Worm (Caenorhabditis elegans): ENCODE results near the gene C53A5.13.

Gene C53A5.13

ce11 chrV:14558757-14559156, 12.1 kb downstream of the C53A5.13 start, which contains the start of gene C53A5.9:
Gene C53A5.9, minus strand, starts transcription at chrV:14558857.
- TF ChIP-seq lin-11 (tag; optimal IDR thresholded peaks at IDR 0.05): no peak
- TF ChIP-seq gmeb-1 (tag; optimal IDR thresholded peaks at IDR 0.05): no peak
- no peak for TF ChIP-seq crh-2 (tag; optimal IDR thresholded peaks at IDR 0.05)
- no peak for TF ChIP-seq R02D3.7 (tag; optimal IDR thresholded peaks at IDR 0.05)
- TF ChIP-seq C34F6.9 (tag; optimal IDR thresholded peaks at IDR 0.05): no peak
- no peak for TF ChIP-seq elt-3 (tag; optimal IDR thresholded peaks at IDR 0.05)
- TF ChIP-seq lin-13 (GFP tag; optimal IDR thresholded peaks at IDR 0.05): no peak
- no peak for TF ChIP-seq nhr-129 (tag; optimal IDR thresholded peaks at IDR 0.05)
- no peak for TF ChIP-seq nhr-23 (tag; optimal IDR thresholded peaks at IDR 0.05)
- TF ChIP-seq alr-1 (tag; optimal IDR thresholded peaks at IDR 0.05): no peak
- no peak for TF ChIP-seq sma-9 (GFP tag; optimal IDR thresholded peaks at IDR 0.05)
- no peak for TF ChIP-seq sma-9 (tag; optimal IDR thresholded peaks at IDR 0.05)
- no peak for TF ChIP-seq ama-1 (optimal IDR thresholded peaks at IDR 0.05)
- TF ChIP-seq ztf-11 (tag; optimal IDR thresholded peaks at IDR 0.05): no peak
- TF ChIP-seq skn-1 (tag; optimal IDR thresholded peaks at IDR 0.05): no peak
- no peak for TF ChIP-seq unc-62 (GFP tag; optimal IDR thresholded peaks at IDR 0.05)
- TF ChIP-seq nhr-21 (tag; optimal IDR thresholded peaks at IDR 0.05): no peak
- no peak for TF ChIP-seq sma-3 (GFP tag; optimal IDR thresholded peaks at IDR 0.05)
- TF ChIP-seq dmd-4 (tag; optimal IDR thresholded peaks at IDR 0.05): no peak

- TF ChIP-seq ztf-11 (tag; optimal IDR thresholded peaks at IDR 0.05) (no peak), sma-9 (GFP tag; optimal IDR thresholded peaks at IDR 0.05) (no peak), sma-9 (tag; optimal IDR thresholded peaks at IDR 0.05) (no peak), mab-5 (tag; optimal IDR thresholded peaks at IDR 0.05) (no peak), ztf-4 (tag; optimal IDR thresholded peaks at IDR 0.05) (no peak), ceh-16 (tag; optimal IDR thresholded peaks at IDR 0.05) (no peak), elt-3 (tag; optimal IDR thresholded peaks at IDR 0.05) (no peak), blmp-1 (tag; optimal IDR thresholded peaks at IDR 0.05; ENCODE audit: insufficient read depth) (no peak), ceh-82 (tag; optimal IDR thresholded peaks at IDR 0.05) (no peak), C34F6.9 (tag; optimal IDR thresholded peaks at IDR 0.05) (no peak), snpc-4 (tag; optimal IDR thresholded peaks at IDR 0.05) (no peak), sma-3 (GFP tag; optimal IDR thresholded peaks at IDR 0.05) (no peak), nhr-6 (tag; optimal IDR thresholded peaks at IDR 0.05) (no peak), aly-2 (tag; optimal IDR thresholded peaks at IDR 0.05) (no peak), fos-1 (tag; optimal IDR thresholded peaks at IDR 0.05) (no peak), mbf-1 (tag; optimal IDR thresholded peaks at IDR 0.05) (no peak)
Observed at ce11 chrV:14559312-14559711, 12.6 kb downstream of the C53A5.13 start, which contains the start of gene srt-32. Gene srt-32, plus strand, starts transcription at chrV:14559612.

ce11 chrV:14562589-14562988, 15.9 kb downstream of the C53A5.13 start, which contains the start of gene C53A5.11:
Gene C53A5.11, plus strand, starts transcription at chrV:14562889.
- TF ChIP-seq nhr-129 (tag; optimal IDR thresholded peaks at IDR 0.05): no peak
- no peak for TF ChIP-seq ZK546.5 (tag; optimal IDR thresholded peaks at IDR 0.05)
- no peak for TF ChIP-seq nhr-25 (tag; optimal IDR thresholded peaks at IDR 0.05)
- no peak for TF ChIP-seq unc-62 (GFP tag; optimal IDR thresholded peaks at IDR 0.05)
- TF ChIP-seq peb-1 (tag; optimal IDR thresholded peaks at IDR 0.05): no peak
- TF ChIP-seq nhr-21 (tag; optimal IDR thresholded peaks at IDR 0.05): no peak
- TF ChIP-seq snpc-4 (tag; optimal IDR thresholded peaks at IDR 0.05): no peak
- no peak for TF ChIP-seq lin-13 (GFP tag; optimal IDR thresholded peaks at IDR 0.05)
- TF ChIP-seq blmp-1 (tag; optimal IDR thresholded peaks at IDR 0.05; ENCODE audit: insufficient read depth): no peak
- TF ChIP-seq dmd-4 (tag; optimal IDR thresholded peaks at IDR 0.05): no peak
- no peak for TF ChIP-seq ceh-82 (tag; optimal IDR thresholded peaks at IDR 0.05)
- TF ChIP-seq Y55F3AM.14 (GFP tag; optimal IDR thresholded peaks at IDR 0.05): no peak
- no peak for TF ChIP-seq C34F6.9 (tag; optimal IDR thresholded peaks at IDR 0.05)
- TF ChIP-seq lin-39 (tag; optimal IDR thresholded peaks at IDR 0.05): no peak

ce11 chrV:14576745-14577373, 30.2 kb downstream of the C53A5.13 start:
- TF ChIP-seq lsy-2 (tag; optimal IDR thresholded peaks at IDR 0.05) (peak in 1 of 2 experiments; percentile 8), F13H6.1 (tag; optimal IDR thresholded peaks at IDR 0.05) (peak; percentile 44), skn-1 (tag; optimal IDR thresholded peaks at IDR 0.05) (no peak), ztf-11 (tag; optimal IDR thresholded peaks at IDR 0.05) (no peak), nhr-21 (tag; optimal IDR thresholded peaks at IDR 0.05) (no peak)

Data from whole organism, L2 larva.